Fruit fly (Drosophila melanogaster): ENCODE data around the gene ORMDL.
A peak's percentile ranks its signal among the peaks of the same experiment; 100 is the strongest.

ORMDL gene

dm6 chr3L:21604265-21604664 is 30.8 kb upstream of the ORMDL start (continued):
- TF ChIP-seq CG17612 (GFP tag; IDR thresholded peaks at IDR 0.05) (no peak), CG31388 (GFP tag; optimal IDR thresholded peaks at IDR 0.05) (peak; percentile 16), insv (GFP tag; optimal IDR thresholded peaks at IDR 0.05) (peak in 1 of 2 experiments; percentile 62), CG2678 (tag; optimal IDR thresholded peaks at IDR 0.05) (no peak), PHDP (tag; optimal IDR thresholded peaks at IDR 0.05) (no peak), CG34376 (GFP tag; optimal IDR thresholded peaks at IDR 0.05) (no peak), CG13894 (tag; optimal IDR thresholded peaks at IDR 0.05) (peak; percentile 15), CoRest (tag; optimal IDR thresholded peaks at IDR 0.05) (peak; percentile 54), Kr (GFP tag; optimal IDR thresholded peaks at IDR 0.05) (no peak), CG3065 (GFP tag; optimal IDR thresholded peaks at IDR 0.05) (peak; percentile 96), CG12391 (tag; optimal IDR thresholded peaks at IDR 0.05) (peak; percentile 24), zf30C (GFP tag; optimal IDR thresholded peaks at IDR 0.05) (peak; percentile 6), CG1832 (GFP tag; optimal IDR thresholded peaks at IDR 0.05) (no peak), CG8388 (GFP tag; optimal IDR thresholded peaks at IDR 0.05) (no peak), slbo (GFP tag; IDR thresholded peaks at IDR 0.05) (peak; percentile 86), CG31365 (tag; optimal IDR thresholded peaks at IDR 0.05) (peak; percentile 40), CG7786 (GFP tag; optimal IDR thresholded peaks at IDR 0.05) (peak; percentile 39), bab2 (GFP tag; optimal IDR thresholded peaks at IDR 0.05) (peak; percentile 62), Six4 (GFP tag; optimal IDR thresholded peaks at IDR 0.05) (peak; percentile 26), Adf1 (GFP tag; IDR thresholded peaks at IDR 0.05) (peak; percentile 30; the same call in 1 of the 2 replicates), Nf-YB (GFP tag; optimal IDR thresholded peaks at IDR 0.05) (peak; percentile 56), D19B (GFP tag; optimal IDR thresholded peaks at IDR 0.05) (no peak), CG34224 (GFP tag; IDR thresholded peaks at IDR 0.05; ENCODE audit: partially characterized antibody) (no peak), E2f1 (GFP tag; IDR thresholded peaks at IDR 0.05) (peak; percentile 67; the same call in 1 of the 2 replicates), Taf1 (GFP tag; IDR thresholded peaks at IDR 0.05) (no peak; the same call in 1 of the 2 replicates), crc (GFP tag; optimal IDR thresholded peaks at IDR 0.05) (peak; percentile 19), lmd (GFP tag; IDR thresholded peaks at IDR 0.05) (no peak; the same call in 1 of the 2 replicates), gce (GFP tag; IDR thresholded peaks at IDR 0.05) (peak; percentile 4; the same call in 1 of the 3 replicates), CG10565 (GFP tag; optimal IDR thresholded peaks at IDR 0.05) (no peak), CG4282 (GFP tag; optimal IDR thresholded peaks at IDR 0.05) (peak; percentile 37), odd (GFP tag; optimal IDR thresholded peaks at IDR 0.05) (no peak), wor (GFP tag; IDR thresholded peaks at IDR 0.05) (0 out of 2 replicates have a peak, but pooled peaks have one; percentile 17), disco-r (GFP tag; optimal IDR thresholded peaks at IDR 0.05) (peak; percentile 28), eve (GFP tag; optimal IDR thresholded peaks at IDR 0.05) (no peak), CG3847 (GFP tag; IDR thresholded peaks at IDR 0.05) (peak; percentile 54), Dbx (GFP tag; IDR thresholded peaks at IDR 0.05) (peak; percentile 82), nmo (GFP tag; optimal IDR thresholded peaks at IDR 0.05) (no peak), wdn (GFP tag; IDR thresholded peaks at IDR 0.05) (no peak), row (GFP tag; IDR thresholded peaks at IDR 0.05) (no peak; the same call in 2 of the 3 replicates), Neu2 (GFP tag; optimal IDR thresholded peaks at IDR 0.05; ENCODE audit: borderline replicate concordance) (no peak), cg (GFP tag; optimal IDR thresholded peaks at IDR 0.05) (no peak), CG18764 (GFP tag; optimal IDR thresholded peaks at IDR 0.05) (peak; percentile 52), corto (GFP tag; optimal IDR thresholded peaks at IDR 0.05) (no peak), croc (GFP tag; conservative IDR thresholded peaks at IDR 0.05) (0 out of 3 replicates have a peak, but pooled peaks have one; percentile 18), CG17359 (tag; optimal IDR thresholded peaks at IDR 0.05) (peak; percentile 68), Meics (GFP tag; optimal IDR thresholded peaks at IDR 0.05) (no peak), CG6175 (GFP tag; IDR thresholded peaks at IDR 0.05) (0 out of 3 replicates have a peak, but pooled peaks have one; percentile 40), fru (optimal IDR thresholded peaks at IDR 0.05) (no peak), trh (GFP tag; optimal IDR thresholded peaks at IDR 0.05) (peak; percentile 39), CG6272 (GFP tag; IDR thresholded peaks at IDR 0.05) (no peak), schlank (tag; optimal IDR thresholded peaks at IDR 0.05) (no peak), Ptx1 (GFP tag; IDR thresholded peaks at IDR 0.05) (no peak)

Measured in whole organism, embryonic.